Worm (Caenorhabditis elegans) whole organism, L4 larva: Measurements from ENCODE around the gene rps-27.
A peak's percentile ranks its signal among the peaks of the same experiment; 100 is the strongest.

Experiments used
- D1046.2 ChIP-seq: fragments of 200-800 bp; sonication (Bioruptor generic); IDR thresholded peaks from 2 replicates; pipeline ENCODE4 v1.3.6; 2022; ENCODE audit warnings: missing genetic modification characterization, missing compliant biosample characterization
- F10B5.3 ChIP-seq: sonication (generic microtip); optimal IDR thresholded peaks from 2 replicates; lab custom pipeline; 2016; ENCODE audit warnings: mild to moderate bottlenecking, missing genetic modification characterization, missing compliant biosample characterization
- aha-1 ChIP-seq: fragments of 150-350 bp; peaks from one replicate; lab custom pipeline; 2014; ENCODE audit warnings: missing biosample characterization, missing genetic modification characterization
- ceh-20 ChIP-seq: fragments of 200-800 bp; sonication (Bioruptor generic); IDR thresholded peaks from 2 replicates; pipeline ENCODE4 v1.3.6; 2022; ENCODE audit warnings: missing genetic modification reagents, missing genetic modification characterization, missing compliant biosample characterization
- dmd-6 ChIP-seq: fragments of 200-800 bp; sonication (Bioruptor generic); IDR thresholded peaks from 2 replicates; pipeline ENCODE4 v1.3.6; 2022; ENCODE audit warnings: missing genetic modification reagents, missing genetic modification characterization, missing compliant biosample characterization
- dve-1 ChIP-seq: sonication (generic microtip); optimal IDR thresholded peaks from 2 replicates; lab custom pipeline; 2017; ENCODE audit warnings: antibody characterized with exemption, mild to moderate bottlenecking, missing genetic modification characterization, missing compliant biosample characterization; ENCODE audit not compliant: insufficient read depth
- madf-5 ChIP-seq, 2 experiments: fragments of 200-800 bp; sonication (Bioruptor generic); IDR thresholded peaks; 2 replicates each; pipeline ENCODE4 v1.3.6; 2022; ENCODE audit warnings: missing compliant biosample characterization in 2 of 2, missing genetic modification characterization in 2 of 2
- nhr-25 ChIP-seq: sonication (generic microtip); optimal IDR thresholded peaks from 2 replicates; lab custom pipeline; 2017; ENCODE audit warnings: missing genetic modification characterization, mild to moderate bottlenecking, missing compliant biosample characterization, antibody characterized with exemption, moderate library complexity, borderline replicate concordance; ENCODE audit not compliant: insufficient read depth
- pqm-1 ChIP-seq: sonication (generic microtip); optimal IDR thresholded peaks from 2 replicates; lab custom pipeline; 2017; ENCODE audit warnings: missing biosample characterization, missing genetic modification characterization
- spr-3 ChIP-seq: fragments of 200-800 bp; sonication (Bioruptor generic); optimal IDR thresholded peaks from 2 replicates; lab custom pipeline; 2018; ENCODE audit warnings: mild to moderate bottlenecking, missing genetic modification characterization, missing compliant biosample characterization
- tag-97 ChIP-seq: fragments of 200-800 bp; sonication (Bioruptor generic); IDR thresholded peaks from 2 replicates; pipeline ENCODE4 v1.3.6; 2022; ENCODE audit warnings: missing genetic modification characterization, missing compliant biosample characterization
- unc-62 ChIP-seq, 3 experiments: fragments of 150-350 bp in 1 of 3; sonication (generic microtip); optimal IDR thresholded peaks in 2 of 3; peaks in 1 of 3; 1 replicate in 1 of 3; 2 replicates in 2 of 3; lab custom pipeline; 2014 to 2017; ENCODE audit warnings: missing biosample characterization in 3 of 3, missing genetic modification characterization in 3 of 3, missing genetic modification reagents in 3 of 3, missing genotype in 1 of 3
- zip-2 ChIP-seq: fragments of 150-350 bp; optimal IDR thresholded peaks from 2 replicates; lab custom pipeline; 2014; ENCODE audit warnings: missing biosample characterization, missing genetic modification characterization

- TF ChIP-seq D1046.2 (GFP tag; lab: Robert Waterston, UW) (0 out of 2 replicates have a peak, but pooled peaks have one; percentile 46), madf-5 (GFP tag; IDR thresholded peaks at IDR 0.05; lab: Robert Waterston, UW) (no peak), F10B5.3 (tag; lab: Kevin White, UChicago) (no peak), unc-62 (GFP tag; optimal IDR thresholded peaks at IDR 0.05 in 1 of 2; lab: Kevin White, UChicago) (no peak), unc-62 (tag; optimal IDR thresholded peaks at IDR 0.05; lab: Kevin White, UChicago) (no peak), dmd-6 (GFP tag; lab: Robert Waterston, UW) (no peak), dve-1 (tag; lab: Kevin White, UChicago) (no peak), spr-3 (GFP tag; lab: Kevin White, UChicago) (no peak), ceh-20 (no peak), nhr-25 (tag; lab: Kevin White, UChicago) (no peak), zip-2 (tag; lab: Kevin White, UChicago) (no peak), tag-97 (GFP tag; lab: Robert Waterston, UW) (no peak), aha-1 (tag; lab: Kevin White, UChicago) (no peak), pqm-1 (tag; lab: Kevin White, UChicago) (no peak)
These were observed 13.4 kb upstream of the rps-27 start for ce11 chrV:117312-117711.
